Fruit fly (Drosophila melanogaster): ENCODE data around the gene Art2.

Gene Art2

DNA sequence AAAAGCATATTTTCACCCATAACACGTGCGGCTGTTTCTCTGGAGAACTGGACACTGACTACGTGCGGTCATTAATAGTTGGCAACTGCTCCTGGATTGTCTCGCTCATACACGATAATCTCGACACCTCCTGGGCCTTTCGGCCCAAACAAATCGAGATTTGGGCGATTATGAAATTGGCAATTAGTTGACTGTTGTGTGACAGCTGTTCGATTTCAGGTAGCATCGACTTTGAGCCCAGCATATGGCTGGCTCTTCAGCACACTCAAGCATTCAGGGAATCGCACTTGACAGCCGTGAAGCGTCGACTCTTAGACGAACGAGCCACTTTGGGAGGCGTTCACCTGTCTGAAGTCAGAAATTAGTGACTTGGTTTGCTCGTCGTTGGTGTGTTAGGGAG is at the start of gene Art2:
Gene Art2 (minus strand): TSS at position 101 of the 400 bp plus-strand sequence.
- no peak for TF ChIP-seq h (optimal IDR thresholded peaks at IDR 0.05)
- no peak for TF ChIP-seq Myc (optimal IDR thresholded peaks at IDR 0.05)
- TF ChIP-seq insv (optimal IDR thresholded peaks at IDR 0.05): no peak
- TF ChIP-seq psq (optimal IDR thresholded peaks at IDR 0.05): no peak
- TF ChIP-seq ttk (optimal IDR thresholded peaks at IDR 0.05): no peak
- no peak for TF ChIP-seq Sin3A (optimal IDR thresholded peaks at IDR 0.05)

DNA sequence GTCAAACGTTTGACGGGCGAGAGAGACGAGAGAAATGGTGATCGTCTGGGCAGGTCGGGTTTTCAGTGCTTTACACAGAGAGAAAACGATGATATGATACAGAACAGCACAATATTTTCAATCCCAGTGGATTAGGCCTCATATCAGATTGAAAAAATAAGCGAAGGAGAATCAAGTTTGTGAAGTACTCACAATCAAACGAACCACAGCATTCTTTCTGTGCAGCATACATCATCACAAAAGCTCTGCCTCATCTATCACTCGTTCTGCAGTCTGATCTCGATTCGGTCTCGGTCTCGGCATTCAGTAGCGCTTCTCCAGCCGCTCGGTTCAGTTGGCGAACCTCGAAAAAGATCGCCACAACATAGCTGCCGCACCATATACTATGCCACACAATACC is 43.1 kb upstream of the Art2 start, which contains the start of gene bdl:
Gene bdl (plus strand): TSS at position 301 of the 400 bp plus-strand sequence.
- TF ChIP-seq psq (optimal IDR thresholded peaks at IDR 0.05) (no peak), h (optimal IDR thresholded peaks at IDR 0.05) (no peak), Myc (optimal IDR thresholded peaks at IDR 0.05) (no peak), Sin3A (optimal IDR thresholded peaks at IDR 0.05) (no peak), ttk (optimal IDR thresholded peaks at IDR 0.05) (no peak), insv (optimal IDR thresholded peaks at IDR 0.05) (no peak)

DNA sequence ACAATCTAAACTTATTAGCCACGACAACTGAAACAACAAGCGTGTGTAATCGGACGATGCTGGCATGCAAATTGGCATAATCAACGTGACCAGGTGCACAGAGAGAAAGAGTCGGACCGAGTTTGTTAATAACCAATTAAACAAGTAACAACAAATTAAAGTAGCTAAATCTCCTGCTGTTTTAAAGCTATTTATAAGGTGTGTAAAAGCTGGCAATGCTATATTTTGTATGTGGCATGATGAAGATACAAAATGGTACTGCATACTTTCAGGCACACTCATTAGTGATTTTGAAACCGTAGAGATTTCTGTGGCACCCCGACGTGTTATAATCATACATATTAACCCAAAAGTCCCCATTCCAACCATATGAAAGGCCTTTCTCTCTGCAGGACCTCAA is 36.8 kb upstream of the Art2 start:
- TF ChIP-seq h (optimal IDR thresholded peaks at IDR 0.05) (no peak), insv (optimal IDR thresholded peaks at IDR 0.05) (no peak), psq (optimal IDR thresholded peaks at IDR 0.05) (no peak), Myc (optimal IDR thresholded peaks at IDR 0.05) (no peak), ttk (optimal IDR thresholded peaks at IDR 0.05) (no peak), Sin3A (optimal IDR thresholded peaks at IDR 0.05) (no peak)

DNA sequence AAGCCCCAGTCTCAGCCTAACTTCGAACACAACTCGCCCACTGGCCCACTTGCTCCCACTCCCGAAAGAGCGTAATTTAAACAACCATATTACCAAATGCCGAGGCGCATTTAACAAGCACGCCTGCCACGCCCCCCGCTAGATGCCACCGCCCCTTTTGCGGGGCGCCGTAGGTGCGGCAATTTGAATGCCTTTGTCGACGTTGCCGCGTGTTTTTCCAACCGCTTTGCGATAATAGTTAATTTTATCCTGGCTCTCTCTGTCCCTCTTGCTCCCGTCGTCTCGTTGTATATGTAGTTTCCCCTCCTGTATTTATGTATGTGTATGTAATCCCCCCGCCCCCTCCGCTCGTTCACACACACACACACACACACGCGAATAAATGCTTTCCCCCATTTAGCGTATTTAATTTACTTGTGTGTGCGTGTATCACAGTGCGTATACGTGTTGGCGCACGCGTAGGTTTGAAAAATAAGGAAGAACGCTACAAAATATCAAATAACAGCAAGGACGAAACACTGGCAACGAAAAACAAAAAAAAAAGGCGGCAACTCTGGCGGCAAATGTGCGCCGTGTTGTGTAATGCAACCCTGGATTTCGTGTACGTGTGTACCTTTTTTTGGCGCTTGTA is 29.0 kb upstream of the Art2 start:
- TF ChIP-seq Myc (optimal IDR thresholded peaks at IDR 0.05) (no peak), psq (optimal IDR thresholded peaks at IDR 0.05) (no peak), Sin3A (optimal IDR thresholded peaks at IDR 0.05) (no peak), ttk (optimal IDR thresholded peaks at IDR 0.05) (no peak), h (optimal IDR thresholded peaks at IDR 0.05) (no peak), insv (optimal IDR thresholded peaks at IDR 0.05) (no peak)

DNA sequence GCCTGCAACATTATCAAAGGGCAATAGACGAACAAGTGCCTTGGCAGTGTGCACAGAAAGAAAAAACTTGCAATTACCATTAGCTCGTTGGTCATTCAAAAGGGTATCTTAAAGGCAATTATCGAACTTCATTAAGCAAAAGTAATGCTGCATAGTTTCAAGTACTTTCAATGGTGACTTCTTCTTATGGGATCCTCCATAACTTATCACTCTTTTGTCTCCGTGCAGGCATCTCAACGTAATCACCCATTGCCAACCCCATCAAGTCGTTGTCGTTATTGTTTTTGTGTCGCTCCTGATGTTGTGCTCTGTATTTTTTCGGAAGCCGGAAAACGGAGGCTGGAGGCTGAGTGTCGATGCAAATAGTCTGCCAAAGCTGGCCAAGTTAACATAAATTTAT is 15.8 kb upstream of the Art2 start:
- TF ChIP-seq ttk (optimal IDR thresholded peaks at IDR 0.05) (no peak), h (optimal IDR thresholded peaks at IDR 0.05) (no peak), Myc (optimal IDR thresholded peaks at IDR 0.05) (no peak), insv (optimal IDR thresholded peaks at IDR 0.05) (no peak), Sin3A (optimal IDR thresholded peaks at IDR 0.05) (no peak), psq (optimal IDR thresholded peaks at IDR 0.05) (no peak)

DNA sequence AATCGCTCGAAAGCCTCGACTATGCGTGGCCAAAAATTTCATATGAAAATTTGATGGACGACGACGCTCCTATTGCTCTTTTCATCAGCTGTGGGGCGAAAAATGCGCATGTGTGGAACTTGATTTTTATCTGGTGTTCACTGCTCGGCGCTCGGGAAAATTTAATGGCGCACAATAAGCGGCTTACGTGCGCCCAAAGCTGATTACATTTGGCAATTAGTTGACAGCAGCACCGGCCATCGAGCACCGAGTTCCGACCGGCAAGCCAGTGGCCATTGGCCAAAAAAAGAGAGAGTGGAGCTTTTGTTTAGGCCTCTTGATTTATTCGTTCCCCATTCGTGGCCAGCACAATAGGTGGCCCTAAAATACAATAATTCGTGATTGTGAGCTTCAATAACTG is 14.5 kb upstream of the Art2 start:
- TF ChIP-seq insv (optimal IDR thresholded peaks at IDR 0.05) (no peak), h (optimal IDR thresholded peaks at IDR 0.05) (no peak), Sin3A (optimal IDR thresholded peaks at IDR 0.05) (no peak), Myc (optimal IDR thresholded peaks at IDR 0.05) (no peak), psq (optimal IDR thresholded peaks at IDR 0.05) (no peak), ttk (optimal IDR thresholded peaks at IDR 0.05) (no peak)

DNA sequence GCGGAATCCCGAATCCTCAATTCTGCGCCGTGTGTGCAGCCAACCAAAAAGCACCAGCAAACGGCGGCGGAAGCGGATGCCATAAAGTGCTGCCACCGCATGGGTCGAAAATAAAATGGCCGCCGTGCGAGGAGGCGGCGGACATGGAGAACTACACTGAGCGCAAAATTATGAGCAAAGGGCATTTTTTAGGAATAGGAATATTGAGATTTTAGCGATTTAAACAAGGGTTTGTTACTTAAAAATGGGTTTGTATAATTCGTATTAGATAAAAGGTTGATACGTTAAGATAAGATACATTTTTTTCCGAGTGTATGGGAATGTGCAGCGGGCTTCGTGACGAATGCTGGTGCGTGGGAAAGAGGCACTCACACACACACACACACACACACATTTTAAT is 11.4 kb upstream of the Art2 start:
- no peak for TF ChIP-seq Sin3A (optimal IDR thresholded peaks at IDR 0.05)
- no peak for TF ChIP-seq insv (optimal IDR thresholded peaks at IDR 0.05)
- no peak for TF ChIP-seq Myc (optimal IDR thresholded peaks at IDR 0.05)
- no peak for TF ChIP-seq h (optimal IDR thresholded peaks at IDR 0.05)
- TF ChIP-seq psq (optimal IDR thresholded peaks at IDR 0.05): no peak
- no peak for TF ChIP-seq ttk (optimal IDR thresholded peaks at IDR 0.05)

DNA sequence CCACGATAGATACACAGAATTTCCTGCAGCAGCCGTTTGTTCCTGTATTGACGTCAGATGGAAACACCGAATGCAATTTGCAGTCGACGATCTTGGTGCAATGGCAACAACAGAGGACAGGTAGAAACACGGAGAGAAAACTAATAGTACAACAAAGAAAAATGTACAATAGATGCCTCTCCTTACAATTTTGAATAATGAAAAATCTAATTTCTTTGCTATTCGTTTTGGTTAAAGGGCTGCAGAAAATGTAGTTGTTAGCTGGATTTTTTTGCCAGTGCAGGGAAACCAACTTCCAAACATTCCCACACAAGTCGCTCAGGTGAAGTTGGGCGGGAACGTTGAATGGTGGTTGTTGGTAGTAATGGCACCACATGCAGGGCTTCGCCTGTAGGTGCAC is 6.0 kb upstream of the Art2 start:
- TF ChIP-seq Sin3A (optimal IDR thresholded peaks at IDR 0.05) (no peak), Myc (optimal IDR thresholded peaks at IDR 0.05) (no peak), insv (optimal IDR thresholded peaks at IDR 0.05) (no peak), ttk (optimal IDR thresholded peaks at IDR 0.05) (no peak), h (optimal IDR thresholded peaks at IDR 0.05) (no peak), psq (optimal IDR thresholded peaks at IDR 0.05) (no peak)

DNA sequence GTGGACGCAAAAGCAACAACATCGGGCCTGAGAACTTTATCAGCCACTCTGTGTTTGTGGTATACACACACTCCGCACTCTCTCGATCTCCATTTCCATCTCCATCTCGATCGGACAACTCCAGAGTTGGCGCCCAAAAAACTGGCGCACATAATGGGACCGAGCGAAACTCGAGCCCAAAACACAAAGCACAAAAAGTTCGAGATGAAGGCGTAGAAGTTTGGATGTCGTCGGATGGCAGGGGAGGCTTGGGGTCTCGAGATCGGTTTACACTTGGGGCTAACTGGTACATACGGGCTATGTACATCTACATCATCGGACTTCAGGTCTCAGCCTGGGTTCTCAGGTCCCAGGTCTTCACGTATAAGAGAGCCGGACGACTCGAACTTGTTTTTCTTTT is 5.6 kb upstream of the Art2 start:
- no peak for TF ChIP-seq psq (optimal IDR thresholded peaks at IDR 0.05)
- TF ChIP-seq insv (optimal IDR thresholded peaks at IDR 0.05): no peak
- no peak for TF ChIP-seq h (optimal IDR thresholded peaks at IDR 0.05)
- TF ChIP-seq ttk (optimal IDR thresholded peaks at IDR 0.05): no peak
- no peak for TF ChIP-seq Myc (optimal IDR thresholded peaks at IDR 0.05)
- no peak for TF ChIP-seq Sin3A (optimal IDR thresholded peaks at IDR 0.05)

DNA sequence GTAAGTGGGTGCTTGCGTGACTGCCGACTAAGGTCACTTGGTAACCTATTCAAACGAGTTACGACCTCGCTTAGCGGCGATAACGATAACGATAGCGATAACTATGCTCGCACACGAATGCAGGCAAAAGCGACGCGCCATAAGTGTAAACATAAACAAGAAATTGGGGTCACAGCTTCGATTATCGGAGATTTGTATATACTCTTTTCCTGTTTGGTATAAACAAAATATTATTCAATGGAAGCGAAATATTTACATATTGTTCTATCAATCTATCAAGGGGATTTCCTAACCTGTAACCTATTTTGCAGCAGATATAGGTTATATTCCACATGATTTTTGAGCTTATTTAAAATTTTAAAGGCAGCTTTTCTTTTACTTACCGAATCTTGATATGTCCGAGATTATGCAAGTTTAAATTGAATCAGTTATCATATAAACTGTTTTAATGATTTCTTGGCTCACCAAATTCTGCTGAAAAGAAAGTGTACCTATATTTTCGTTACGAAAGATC is 4.9 kb upstream of the Art2 start:
- TF ChIP-seq psq (optimal IDR thresholded peaks at IDR 0.05) (no peak), Sin3A (optimal IDR thresholded peaks at IDR 0.05) (no peak), ttk (optimal IDR thresholded peaks at IDR 0.05) (no peak), Myc (optimal IDR thresholded peaks at IDR 0.05) (no peak), insv (optimal IDR thresholded peaks at IDR 0.05) (no peak), h (optimal IDR thresholded peaks at IDR 0.05) (no peak)

DNA sequence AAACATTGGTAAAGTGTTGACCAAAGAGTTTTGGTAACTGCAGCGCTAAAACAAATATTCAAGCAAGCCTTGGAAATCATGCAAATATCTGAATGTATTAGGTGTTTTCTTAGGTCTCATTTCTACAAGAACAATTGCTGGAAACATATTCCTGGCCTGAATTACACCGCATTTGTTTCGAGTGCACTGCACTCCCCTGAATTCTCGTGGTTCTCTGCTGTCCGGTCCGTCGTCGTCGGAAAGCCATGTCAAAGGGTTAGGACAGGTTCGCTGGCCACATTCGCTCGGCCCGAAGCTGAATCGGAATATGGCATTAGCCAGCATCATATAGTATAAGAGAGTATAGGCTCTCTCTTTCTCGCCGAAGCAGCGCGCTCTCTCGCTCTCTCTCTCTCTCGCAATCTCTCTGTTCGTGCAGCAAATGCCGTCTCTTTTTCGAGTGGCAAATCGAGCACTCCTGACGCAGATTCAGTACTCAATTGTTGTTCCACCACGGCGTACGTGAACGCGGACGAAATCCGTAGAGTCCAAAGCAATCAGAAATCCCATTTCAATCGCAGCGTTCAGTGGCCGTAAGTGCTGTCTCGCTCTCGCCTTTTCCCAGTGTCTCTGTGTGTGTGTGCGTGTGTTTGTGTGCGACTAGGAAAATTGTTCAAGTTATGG is 1.7 kb upstream of the Art2 start, which contains the start of gene tutl:
Gene tutl (plus strand): TSS at position 468 of the 663 bp plus-strand sequence.
- no peak for TF ChIP-seq Myc (optimal IDR thresholded peaks at IDR 0.05)
- no peak for TF ChIP-seq h (optimal IDR thresholded peaks at IDR 0.05)
- no peak for TF ChIP-seq Sin3A (optimal IDR thresholded peaks at IDR 0.05)
- no peak for TF ChIP-seq ttk (optimal IDR thresholded peaks at IDR 0.05)
- TF ChIP-seq psq (optimal IDR thresholded peaks at IDR 0.05): no peak
- no peak for TF ChIP-seq insv (optimal IDR thresholded peaks at IDR 0.05)

DNA sequence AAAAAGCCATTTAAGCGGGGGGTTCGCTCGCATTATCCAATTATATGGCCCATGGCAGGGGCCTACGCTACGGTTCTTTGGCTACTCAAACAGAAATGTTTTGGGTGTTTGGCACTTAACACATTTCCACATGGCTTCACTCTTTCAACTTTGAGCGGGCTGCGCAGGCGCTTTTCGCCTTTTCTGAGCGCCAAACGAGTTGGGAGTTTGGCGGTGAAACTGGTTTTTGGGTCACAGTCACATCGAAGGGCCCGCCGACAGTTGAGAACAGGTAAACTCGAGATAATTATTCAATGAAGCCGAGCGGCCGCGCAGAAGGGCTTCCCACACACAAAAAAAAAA is 1.2 kb upstream of the Art2 start:
- no peak for TF ChIP-seq Myc (optimal IDR thresholded peaks at IDR 0.05)
- TF ChIP-seq insv (optimal IDR thresholded peaks at IDR 0.05): no peak
- no peak for TF ChIP-seq h (optimal IDR thresholded peaks at IDR 0.05)
- TF ChIP-seq psq (optimal IDR thresholded peaks at IDR 0.05): no peak

All from Kc167 (cell line).